Worm (Caenorhabditis elegans) whole organism, midembryonic: ENCODE data around the gene T13C2.3.

Experiments
- T22C8.4 ChIP-seq: fragments of 200-800 bp; sonication (Bioruptor generic); IDR thresholded peaks from 2 replicates; pipeline ENCODE4 v1.3.6; 2022; ENCODE audit warnings: missing genetic modification characterization, missing compliant biosample characterization
- flt-1 ChIP-seq: fragments of 200-800 bp; sonication (Bioruptor generic); IDR thresholded peaks from 2 replicates; pipeline ENCODE4 v1.3.6; 2022; ENCODE audit warnings: missing genetic modification characterization, missing compliant biosample characterization

DNA sequence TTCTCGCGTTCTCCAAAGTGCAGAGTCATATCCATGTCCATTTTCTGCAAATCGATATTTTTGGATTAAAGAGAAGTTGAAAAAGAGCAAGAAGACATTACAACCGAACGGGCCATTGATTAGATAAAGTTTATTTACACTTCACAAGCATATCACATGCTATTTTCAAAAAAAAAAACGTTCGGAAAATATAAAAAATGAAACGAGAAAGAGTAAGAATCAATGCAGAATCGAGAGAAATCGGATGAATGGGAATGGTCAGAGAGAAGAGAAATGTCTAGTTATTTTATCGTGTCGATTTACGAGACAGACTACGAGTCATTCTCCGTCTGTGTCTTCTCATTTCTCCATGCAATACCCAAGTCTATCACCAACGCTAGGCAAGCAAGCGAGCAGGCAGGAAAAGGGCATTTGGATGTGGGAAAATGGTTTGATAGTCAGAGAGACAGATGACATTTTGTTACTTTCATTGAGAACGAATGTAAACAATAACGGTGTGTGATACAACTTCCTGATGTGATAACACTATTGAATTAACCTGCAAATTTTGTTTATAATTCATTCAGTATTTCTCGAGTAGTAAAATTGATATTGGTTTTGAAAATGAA is 11.2 kb downstream of the T13C2.3 start, which contains the start of gene F31E8.4:
- TF ChIP-seq flt-1 (GFP tag; lab: Robert Waterston, UW) (no peak), T22C8.4 (GFP tag; lab: Robert Waterston, UW) (no peak)
